Worm (Caenorhabditis elegans): ENCODE measurements around the gene lgc-8.

DNA sequence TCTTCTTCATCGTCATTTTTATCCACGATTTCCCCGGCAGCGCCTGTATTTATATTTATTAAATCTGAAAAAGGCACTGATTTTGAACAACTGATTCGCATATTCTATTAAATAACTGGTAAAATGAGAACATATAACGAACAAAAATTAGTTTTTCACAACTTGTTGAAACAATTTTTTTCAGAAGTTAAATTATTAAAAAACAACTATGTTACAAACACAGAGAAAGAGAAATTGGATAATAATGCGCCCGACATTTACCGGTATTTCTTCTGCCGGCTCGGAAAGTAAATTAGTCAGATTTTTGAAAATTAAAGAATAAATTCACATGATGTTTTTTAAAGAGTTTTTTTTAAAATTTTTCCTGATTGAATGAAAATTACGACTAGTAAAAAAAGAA is 15.8 kb upstream of the lgc-8 start, which contains the start of gene haf-8:
- TF ChIP-seq ama-1 (optimal IDR thresholded peaks at IDR 0.05) (no peak), B0310.2 (tag; optimal IDR thresholded peaks at IDR 0.05) (no peak), sea-1 (GFP tag; conservative IDR thresholded peaks at IDR 0.05) (no peak), ceh-13 (GFP tag; optimal IDR thresholded peaks at IDR 0.05) (no peak), tra-4 (tag; optimal IDR thresholded peaks at IDR 0.05) (no peak), hmbx-1 (tag; optimal IDR thresholded peaks at IDR 0.05) (no peak), aly-1 (tag; optimal IDR thresholded peaks at IDR 0.05) (no peak), flt-1 (GFP tag; IDR thresholded peaks at IDR 0.05) (no peak), hnd-1 (tag; optimal IDR thresholded peaks at IDR 0.05) (no peak), pes-1 (GFP tag; IDR thresholded peaks at IDR 0.05) (no peak), hmg-4 (GFP tag; optimal IDR thresholded peaks at IDR 0.05) (no peak), scrt-1 (GFP tag; IDR thresholded peaks at IDR 0.05) (no peak), ceh-36 (tag; optimal IDR thresholded peaks at IDR 0.05) (no peak)

All from whole organism, early embryonic.